Worm (Caenorhabditis elegans) whole organism, midembryonic: ENCODE data around the gene ZK1307.3.

ENCODE experiments used
- cog-1 ChIP-seq: sonication (generic microtip); optimal IDR thresholded peaks from 2 replicates; lab custom pipeline; 2016; ENCODE audit warnings: missing genetic modification characterization, missing compliant biosample characterization
- flt-1 ChIP-seq: fragments of 200-800 bp; sonication (Bioruptor generic); IDR thresholded peaks from 2 replicates; pipeline ENCODE4 v1.3.6; 2022; ENCODE audit warnings: missing genetic modification characterization, missing compliant biosample characterization
- med-1 ChIP-seq: sonication (generic microtip); optimal IDR thresholded peaks from 2 replicates; lab custom pipeline; 2017; ENCODE audit warnings: missing genetic modification characterization, mild to moderate bottlenecking, missing compliant biosample characterization, antibody characterized with exemption, missing genetic modification reagents; ENCODE audit not compliant: insufficient read depth
- ztf-29 ChIP-seq: fragments of 200-800 bp; sonication (Bioruptor generic); IDR thresholded peaks from 2 replicates; pipeline ENCODE4 v1.3.6; 2022; ENCODE audit warnings: missing genetic modification reagents, missing genetic modification characterization, missing compliant biosample characterization

ce11 chrII:9658915-9659314 is 6.1 kb upstream of the ZK1307.3 start, which contains the start of gene ZK1320.2:
- TF ChIP-seq ztf-29 (GFP tag; lab: Robert Waterston, UW) (no peak), med-1 (GFP tag; lab: Kevin White, UChicago) (no peak), cog-1 (tag; lab: Kevin White, UChicago) (no peak), flt-1 (no peak)
